Fruit fly (Drosophila melanogaster) whole organism, adult: ENCODE results near the gene Brd8.

Source experiments
- CG11617 ChIP-seq: fragments of 200-800 bp; sonication (Bioruptor generic); optimal IDR thresholded peaks from 2 replicates; lab custom pipeline; 2017; ENCODE audit warnings: mild to moderate bottlenecking, missing biosample characterization, missing genetic modification reagents, missing genetic modification characterization
- CG12768 ChIP-seq: fragments of 200-800 bp; sonication (Bioruptor generic); optimal IDR thresholded peaks from 2 replicates; lab custom pipeline; 2017; ENCODE audit warnings: missing biosample characterization, missing genetic modification characterization, mild to moderate bottlenecking, moderate library complexity, missing genetic modification reagents
- CG1620 ChIP-seq: fragments of 200-800 bp; sonication (Bioruptor generic); optimal IDR thresholded peaks from 2 replicates; lab custom pipeline; 2016; ENCODE audit warnings: missing biosample characterization, missing genetic modification characterization
- cic ChIP-seq: fragments of 200-800 bp; sonication (Bioruptor generic); optimal IDR thresholded peaks from 2 replicates; lab custom pipeline; 2017; ENCODE audit warnings: missing biosample characterization, mild to moderate bottlenecking, missing genetic modification characterization, moderate library complexity
- kay ChIP-seq: fragments of 200-800 bp; sonication (Bioruptor generic); peaks from one replicate; lab custom pipeline; 2016; ENCODE audit warnings: missing biosample characterization, missing genetic modification characterization, borderline replicate concordance
- ovo ChIP-seq: fragments of 200-800 bp; sonication (Bioruptor generic); optimal IDR thresholded peaks from 2 replicates; lab custom pipeline; 2016; ENCODE audit warnings: missing biosample characterization, missing genetic modification characterization
- tj ChIP-seq: fragments of 200-800 bp; sonication (Bioruptor generic); optimal IDR thresholded peaks from 3 replicates; lab custom pipeline; 2017; ENCODE audit warnings: missing biosample characterization, mild to moderate bottlenecking, missing genetic modification characterization, moderate library complexity

DNA sequence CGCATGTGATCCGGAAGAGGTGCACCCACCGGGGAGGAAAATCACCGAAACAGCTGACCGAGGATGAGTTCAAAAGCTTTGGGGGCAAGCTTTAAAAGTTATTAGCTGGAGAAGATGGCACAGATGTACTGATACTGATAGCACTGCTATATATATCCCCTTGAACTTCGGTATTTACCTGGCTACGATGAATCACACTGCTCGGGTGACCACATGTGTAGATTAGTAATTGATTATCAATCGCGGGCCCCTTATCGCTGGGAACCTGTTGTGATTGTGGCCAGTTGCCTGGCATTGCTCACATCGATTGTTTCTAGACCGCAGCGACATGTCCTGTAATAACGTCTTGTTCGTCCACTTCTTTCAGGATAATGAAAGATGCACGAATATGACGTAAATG lies 6.7 kb downstream of the Brd8 start:
- TF ChIP-seq kay (GFP tag; lab: Kevin White, UChicago): no peak
- no peak for TF ChIP-seq CG1620 (GFP tag; lab: Kevin White, UChicago)
- TF ChIP-seq CG12768: no peak
- TF ChIP-seq tj (GFP tag; lab: Kevin White, UChicago): no peak
- no peak for TF ChIP-seq ovo (GFP tag; lab: Kevin White, UChicago)
- no peak for TF ChIP-seq cic
- TF ChIP-seq CG11617 (GFP tag; lab: Kevin White, UChicago): no peak
